Worm (Caenorhabditis elegans) whole organism, L4/young adult: ENCODE measurements around the gene Y56A3A.41.
A peak's percentile ranks its signal among the peaks of the same experiment; 100 is the strongest.
"Not testable (repeated sequence)": the region's sequence is repeated elsewhere in the genome, so short reads cannot be mapped to it uniquely, and the experiment has no call there.

Experiments
- W03F9.2 ChIP-seq: fragments of 150-350 bp; optimal IDR thresholded peaks from 2 replicates; lab custom pipeline; 2014; ENCODE audit warnings: missing biosample characterization, missing genetic modification characterization
- dao-5 ChIP-seq: sonication (generic microtip); optimal IDR thresholded peaks from 2 replicates; lab custom pipeline; 2016; ENCODE audit warnings: missing genotype, missing genetic modification characterization, moderate library complexity, missing compliant biosample characterization
- him-1 ChIP-seq: sonication (generic microtip); optimal IDR thresholded peaks from 2 replicates; lab custom pipeline; 2016; ENCODE audit warnings: missing genotype, missing genetic modification reagents, missing genetic modification characterization, missing compliant biosample characterization

The Y56A3A.41 gene

DNA sequence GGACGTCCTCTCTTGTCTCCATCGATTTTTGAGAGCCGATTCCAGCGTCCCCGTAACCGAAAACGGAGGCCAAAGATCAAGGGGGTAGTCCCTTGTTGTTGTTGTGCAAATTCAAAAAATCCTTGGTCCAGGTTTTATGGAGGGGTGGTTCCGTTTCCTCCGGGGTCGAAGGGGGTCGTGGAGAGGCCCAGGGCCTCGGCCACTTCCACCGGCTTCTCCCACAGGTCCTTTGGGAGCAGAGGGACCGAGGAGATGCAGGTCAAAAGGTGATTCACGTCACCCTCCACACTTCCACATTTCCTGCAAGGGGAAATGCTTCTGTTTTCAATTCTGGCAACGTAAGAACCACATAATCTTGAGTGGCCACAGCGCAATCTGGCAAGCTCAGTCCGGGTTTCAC is 9.1 kb downstream of the Y56A3A.41 start, which contains the start of gene fbxb-22:
fbxb-22 (minus strand) TSS at position 61 of the 400 bp plus-strand sequence.
- TF ChIP-seq dao-5; W03F9.2 (tag; lab: Kevin White, UChicago); him-1 (tag; lab: Kevin White, UChicago): not testable (repeated sequence)

DNA sequence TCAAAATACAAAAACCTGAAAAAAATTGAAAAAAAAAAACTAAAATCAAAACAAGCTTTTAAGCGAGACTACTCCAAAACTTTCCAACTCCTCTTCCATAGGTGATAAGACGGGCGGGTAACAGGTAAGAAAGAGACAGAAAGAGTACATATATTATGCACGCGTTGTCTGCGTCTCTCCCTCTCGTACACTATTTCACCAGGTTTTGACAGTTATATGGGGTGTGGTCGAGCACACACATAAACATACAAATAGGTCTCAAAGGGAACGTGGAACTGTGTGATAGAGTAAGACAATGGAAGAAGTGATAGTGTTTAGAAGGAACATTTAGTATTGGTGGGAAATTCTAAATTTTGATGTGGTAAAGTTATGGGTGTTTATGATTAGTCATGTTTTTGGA is 11.3 kb downstream of the Y56A3A.41 start:
- TF ChIP-seq him-1 (tag; lab: Kevin White, UChicago) (no peak), W03F9.2 (tag; lab: Kevin White, UChicago) (peak; percentile 41), dao-5 (no peak)

DNA sequence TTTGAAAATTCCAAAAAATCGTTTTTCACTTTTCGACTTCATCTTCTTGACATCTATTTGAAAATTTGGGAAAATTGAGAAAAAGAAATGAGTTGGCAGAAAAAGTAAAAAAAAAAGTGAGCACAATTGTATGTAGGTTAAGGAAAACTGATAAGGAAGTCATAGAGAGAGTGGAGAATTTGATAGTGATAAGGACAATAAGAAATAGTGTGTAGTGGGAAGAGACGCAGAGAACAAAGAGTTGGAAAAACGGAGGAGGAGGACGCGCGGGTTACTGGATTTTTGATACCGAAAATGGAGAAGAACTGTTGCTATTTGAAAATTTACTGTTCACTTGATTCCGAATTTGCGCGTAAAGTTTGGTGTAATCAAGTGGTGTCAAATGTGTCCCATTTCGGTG is 14.1 kb downstream of the Y56A3A.41 start, which contains the start of gene Y56A3A.6:
Y56A3A.6 (minus strand) TSS at position 53 of the 400 bp plus-strand sequence.
- TF ChIP-seq dao-5, result no peak
- no peak for TF ChIP-seq W03F9.2 (tag; lab: Kevin White, UChicago)
- no peak for TF ChIP-seq him-1 (tag; lab: Kevin White, UChicago)

DNA sequence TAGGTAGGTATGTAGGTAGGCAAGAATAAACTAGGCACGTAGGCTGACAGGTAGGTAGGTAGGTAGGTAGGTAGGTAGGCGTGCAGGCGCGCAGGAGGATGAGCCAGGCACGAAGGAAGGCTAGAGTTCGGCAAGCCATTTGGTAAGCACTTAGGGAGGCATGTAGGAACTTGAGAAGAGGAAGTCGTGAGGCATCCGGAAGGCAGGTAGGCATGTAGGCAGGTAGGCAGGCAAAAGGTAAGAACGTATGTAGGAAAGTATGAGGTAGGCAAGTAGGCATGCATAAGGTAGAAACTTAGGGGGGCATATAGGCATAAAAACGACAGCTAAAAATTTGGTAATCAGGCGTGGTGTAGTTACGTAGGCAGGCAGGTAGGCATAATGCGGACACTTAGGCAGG is 16.7 kb downstream of the Y56A3A.41 start:
- TF ChIP-seq him-1 (tag; lab: Kevin White, UChicago) (no peak), dao-5 (no peak), W03F9.2 (tag; lab: Kevin White, UChicago) (no peak)

DNA sequence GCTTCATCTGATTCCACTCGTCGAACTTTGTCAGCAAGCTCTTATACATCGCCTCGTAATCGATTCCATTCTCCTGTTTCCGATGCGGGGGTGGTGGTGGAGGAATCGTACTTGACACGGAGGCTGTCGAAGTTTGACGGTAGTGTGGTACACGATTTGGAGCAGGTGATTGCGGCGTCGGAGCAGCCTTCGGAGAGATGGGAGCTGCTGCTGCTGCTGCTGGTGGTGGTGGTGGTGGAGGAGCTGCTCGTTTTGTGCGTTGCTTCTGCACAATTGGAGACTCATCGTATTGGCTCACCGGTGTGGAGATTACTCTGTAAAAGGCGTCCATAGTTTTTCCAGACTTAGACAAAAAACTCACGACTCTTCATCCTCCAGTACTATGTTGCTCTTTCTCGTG is 18.6 kb downstream of the Y56A3A.41 start:
- TF ChIP-seq him-1 (tag; lab: Kevin White, UChicago) (no peak), W03F9.2 (tag; lab: Kevin White, UChicago) (no peak), dao-5 (no peak)

DNA sequence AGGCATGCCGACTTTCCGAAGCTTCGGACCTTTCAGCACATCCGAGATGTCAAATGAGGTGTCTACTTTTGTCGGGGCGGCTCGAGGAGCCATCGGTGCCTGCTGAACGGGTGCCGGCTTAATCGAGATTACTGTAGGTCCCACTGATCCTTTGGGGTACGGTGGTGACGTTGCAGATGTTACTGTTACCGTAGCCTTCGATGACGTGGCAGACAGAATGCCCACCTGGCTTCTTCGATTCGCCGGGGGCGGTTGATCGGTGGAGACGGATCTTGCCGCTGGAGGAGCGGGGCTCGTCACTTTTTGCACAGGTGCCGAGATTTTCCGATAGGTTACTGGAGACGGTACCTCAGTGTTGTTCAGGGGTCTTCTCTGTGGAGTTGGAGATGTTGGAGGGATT is 21.2 kb downstream of the Y56A3A.41 start:
- no peak for TF ChIP-seq dao-5
- no peak for TF ChIP-seq him-1 (tag; lab: Kevin White, UChicago)
- TF ChIP-seq W03F9.2 (tag; lab: Kevin White, UChicago), result no peak

DNA sequence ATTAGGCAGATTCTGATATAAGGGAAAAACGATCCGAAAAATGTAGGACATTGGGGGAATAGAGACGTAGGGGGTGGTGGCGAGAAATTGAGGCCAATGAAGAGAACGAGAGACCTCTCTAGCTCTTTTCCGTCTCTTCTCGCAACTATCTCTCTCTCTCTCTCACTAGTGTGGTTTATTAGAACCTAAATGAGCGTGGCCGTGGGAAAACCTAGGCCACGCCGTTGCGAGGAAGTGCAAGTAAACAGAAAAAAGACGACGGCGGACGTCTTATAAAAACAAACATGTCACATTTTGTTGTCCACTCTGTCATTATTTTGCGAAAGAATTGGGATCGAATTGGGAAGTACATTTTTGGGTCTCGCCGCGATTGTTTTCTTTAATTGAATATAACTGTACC is 22.8 kb downstream of the Y56A3A.41 start:
- TF ChIP-seq dao-5 (no peak), W03F9.2 (tag; lab: Kevin White, UChicago) (peak; percentile 44)

DNA sequence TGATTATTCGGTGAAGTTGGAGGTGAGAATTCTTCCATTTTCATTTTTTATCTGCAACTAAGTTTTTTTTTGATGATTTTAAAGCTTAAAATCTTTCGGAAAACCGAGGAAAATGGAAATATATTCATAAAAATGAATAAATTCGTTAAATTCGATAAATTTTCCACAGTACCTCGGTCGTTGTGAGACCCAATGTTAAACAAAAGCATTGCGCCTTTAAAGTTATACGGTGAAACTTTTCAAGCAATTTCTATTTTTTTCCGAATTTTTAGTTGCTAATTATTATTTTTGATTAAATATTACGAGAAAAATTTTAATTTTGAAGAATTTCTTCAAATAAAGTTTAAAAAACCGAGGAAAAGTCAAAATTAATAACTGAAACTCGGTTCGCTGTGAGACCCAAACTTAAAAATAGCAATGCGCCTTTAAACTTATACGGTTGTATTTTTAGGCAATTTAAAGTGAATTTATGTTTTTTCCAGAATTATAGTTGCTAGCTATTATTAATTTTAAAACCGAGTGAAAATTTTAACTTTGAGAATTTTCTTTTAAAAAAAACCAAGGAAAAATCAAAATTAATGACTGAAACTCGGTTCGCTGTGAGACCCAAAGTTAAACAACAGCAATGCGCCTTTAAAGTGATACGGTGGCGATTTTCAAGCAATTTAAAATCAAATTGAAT is 23.5 kb downstream of the Y56A3A.41 start, which contains the start of gene taf-12:
taf-12 (minus strand) TSS at position 51 of the 682 bp plus-strand sequence.
- TF ChIP-seq dao-5, result no peak
- TF ChIP-seq him-1 (tag; lab: Kevin White, UChicago), result no peak
- TF ChIP-seq W03F9.2 (tag; lab: Kevin White, UChicago), result peak; percentile 44

DNA sequence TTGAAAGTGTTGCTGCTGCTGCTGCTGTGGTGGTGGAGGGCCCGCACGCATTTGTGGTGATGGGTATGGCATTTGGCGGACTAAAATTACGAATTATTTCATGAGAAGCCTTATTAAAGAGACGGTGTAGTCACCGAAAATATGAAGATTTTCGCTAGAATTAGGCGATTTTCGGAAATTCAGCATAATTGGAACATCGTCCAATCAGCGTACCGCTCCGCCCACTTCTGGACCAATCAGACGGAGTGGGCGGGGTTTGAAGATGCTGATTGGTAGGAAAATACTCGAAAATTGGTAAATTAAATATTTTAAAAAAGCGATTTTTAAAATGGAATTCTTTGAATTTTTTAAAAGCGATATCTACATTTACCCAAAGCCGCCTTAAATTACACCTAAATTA is 26.7 kb downstream of the Y56A3A.41 start:
- TF ChIP-seq W03F9.2 (tag; lab: Kevin White, UChicago) (no peak), dao-5 (no peak), him-1 (tag; lab: Kevin White, UChicago) (no peak)

DNA sequence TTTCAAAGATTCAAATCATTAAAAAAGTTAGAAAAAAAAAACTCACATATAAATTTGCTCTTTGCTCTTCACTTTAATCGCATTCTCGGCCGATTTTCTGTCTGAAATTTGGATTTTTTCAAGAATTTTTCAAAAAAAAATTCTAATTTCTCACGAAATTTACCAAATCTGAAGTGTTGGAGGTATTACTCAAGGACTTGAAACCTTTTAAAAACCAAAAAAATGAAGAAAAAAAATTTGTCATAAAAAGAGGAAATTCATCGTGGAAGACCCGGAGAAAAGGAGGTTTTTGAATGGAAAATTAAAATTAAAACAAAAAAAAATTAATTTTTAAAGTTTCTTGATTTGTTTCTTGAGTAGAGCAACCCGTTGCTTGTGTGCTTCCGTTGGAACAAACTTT is 30.7 kb downstream of the Y56A3A.41 start, which contains the start of gene Y56A3A.2:
Y56A3A.2 (minus strand) TSS at position 101 of the 400 bp plus-strand sequence.
- TF ChIP-seq him-1 (tag; lab: Kevin White, UChicago) (no peak), W03F9.2 (tag; lab: Kevin White, UChicago) (no peak), dao-5 (no peak)

DNA sequence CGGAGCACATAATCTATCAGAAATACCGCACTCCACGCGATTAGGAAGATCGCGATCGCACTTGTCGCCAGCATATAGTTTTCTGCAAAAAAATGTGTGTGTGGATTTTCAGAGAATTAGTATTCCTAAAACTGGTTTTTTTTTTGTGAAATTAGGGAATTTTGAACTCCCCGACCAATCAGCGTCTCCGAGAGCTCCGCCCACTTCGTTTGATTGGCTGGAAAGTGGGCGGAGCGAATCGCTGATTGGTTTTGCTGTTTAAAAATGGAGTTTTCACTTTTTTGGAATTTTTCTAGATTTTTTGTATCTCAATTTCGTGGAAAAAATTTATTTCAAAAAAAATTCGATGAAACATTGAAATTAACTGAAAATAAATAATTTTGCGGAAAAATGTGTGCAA is 31.7 kb downstream of the Y56A3A.41 start:
- TF ChIP-seq W03F9.2 (tag; lab: Kevin White, UChicago), result no peak
- no peak for TF ChIP-seq dao-5
- no peak for TF ChIP-seq him-1 (tag; lab: Kevin White, UChicago)

DNA sequence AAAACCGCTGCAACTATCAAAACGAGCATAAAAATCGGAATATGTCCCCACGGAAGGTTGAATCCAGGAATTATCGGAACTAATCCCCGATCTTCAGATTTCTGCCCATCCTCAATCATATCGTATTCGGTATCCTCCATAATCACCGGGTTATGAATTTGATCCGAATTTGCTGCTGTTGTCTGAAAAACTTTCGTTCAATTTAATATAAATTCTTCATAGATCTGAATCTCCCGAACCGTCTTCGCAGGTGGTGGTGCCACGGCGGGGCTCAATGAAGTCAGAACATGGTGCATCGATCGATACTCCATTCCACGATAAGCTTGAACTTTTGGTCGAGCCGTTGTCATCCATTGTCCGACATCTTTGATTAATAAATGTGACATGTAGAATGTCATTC is 36.0 kb downstream of the Y56A3A.41 start:
- TF ChIP-seq him-1 (tag; lab: Kevin White, UChicago), result no peak
- TF ChIP-seq W03F9.2 (tag; lab: Kevin White, UChicago), result no peak
- TF ChIP-seq dao-5, result no peak

DNA sequence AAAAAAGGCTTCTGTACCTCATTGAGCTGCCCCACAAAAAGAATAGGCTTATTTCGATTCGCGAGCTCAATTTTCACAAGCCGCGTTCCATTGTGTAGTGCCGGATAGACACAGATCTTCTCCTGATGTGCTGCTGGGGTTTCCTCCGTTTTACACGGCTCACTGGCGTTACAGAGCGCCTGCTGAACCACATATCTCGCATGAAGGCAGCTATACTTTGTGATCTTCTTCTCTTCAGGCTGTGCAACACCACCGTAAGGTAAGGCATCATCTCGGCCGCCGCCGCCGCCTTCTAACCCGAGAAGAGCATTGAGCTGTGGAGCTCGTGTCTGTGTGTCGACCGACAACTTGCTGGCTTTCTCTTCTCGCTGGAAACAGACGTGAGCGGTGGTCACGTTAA is 39.3 kb downstream of the Y56A3A.41 start:
- TF ChIP-seq dao-5 (no peak), W03F9.2 (tag; lab: Kevin White, UChicago) (no peak), him-1 (tag; lab: Kevin White, UChicago) (no peak)

DNA sequence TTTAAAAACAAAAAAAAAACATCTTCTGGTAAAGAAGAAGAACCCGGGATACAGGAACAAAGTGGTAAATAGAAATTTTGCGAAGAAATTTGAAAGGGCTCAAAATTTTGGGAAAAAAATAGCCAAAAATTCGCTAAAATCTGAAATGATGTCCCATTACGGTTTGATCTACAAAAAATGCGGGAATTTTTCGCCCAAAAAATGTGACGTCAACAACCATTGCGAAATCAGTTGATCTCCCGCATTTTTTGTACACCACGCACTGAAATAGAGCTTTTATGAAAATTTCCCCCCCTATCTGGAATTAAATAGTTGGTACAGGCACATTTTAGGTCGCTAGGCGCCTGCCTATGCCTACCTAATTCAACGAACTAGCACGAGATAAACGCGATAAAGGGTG is 43.2 kb downstream of the Y56A3A.41 start:
- TF ChIP-seq W03F9.2 (tag; lab: Kevin White, UChicago) (no peak), dao-5 (no peak), him-1 (tag; lab: Kevin White, UChicago) (no peak)

DNA sequence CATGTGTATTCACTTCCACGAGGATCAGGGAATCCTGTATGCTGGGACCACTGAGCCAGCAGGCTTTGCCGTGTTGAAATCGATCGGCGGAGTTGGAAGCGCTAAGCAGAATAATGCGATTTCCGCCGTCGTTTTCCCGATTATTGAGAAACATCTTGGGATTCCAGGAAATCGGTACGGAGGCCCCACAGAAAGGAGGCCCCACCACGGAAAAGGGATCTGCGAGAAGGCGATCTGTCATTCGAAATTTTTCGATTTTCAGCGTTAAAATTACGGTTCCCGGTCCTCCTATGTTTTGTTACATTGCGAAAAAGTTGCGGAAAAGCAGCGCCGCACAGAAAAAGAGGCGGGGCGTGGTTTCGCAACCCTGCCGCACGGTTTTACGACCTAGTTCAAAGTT is 44.5 kb downstream of the Y56A3A.41 start:
- TF ChIP-seq W03F9.2 (tag; lab: Kevin White, UChicago) (no peak), dao-5 (no peak), him-1 (tag; lab: Kevin White, UChicago) (no peak)
